Worm (Caenorhabditis elegans) whole organism, L1 larva: Measurements from ENCODE around the gene egl-6.

Experiments
- elt-3 ChIP-seq, 6 experiments: fragments of 150-350 bp in 1 of 6; sonication (generic microtip); optimal IDR thresholded peaks; 2 replicates each; lab custom pipeline; 2017 to 2018; ENCODE audit warnings: missing biosample characterization in 6 of 6, missing genetic modification characterization in 6 of 6, inconsistent platforms in 1 of 6
- jun-1 ChIP-seq: fragments of 150-350 bp; optimal IDR thresholded peaks from 2 replicates; lab custom pipeline; 2014; ENCODE audit warnings: missing biosample characterization, missing genetic modification reagents, missing genetic modification characterization
- lir-3 ChIP-seq: sonication (generic microtip); optimal IDR thresholded peaks from 2 replicates; lab custom pipeline; 2016; ENCODE audit warnings: mild to moderate bottlenecking, missing genetic modification characterization, moderate library complexity, missing compliant biosample characterization; ENCODE audit not compliant: poor library complexity
- lsy-2 ChIP-seq, 2 experiments: fragments of 150-350 bp; optimal IDR thresholded peaks; 2 replicates each; lab custom pipeline; 2014; ENCODE audit warnings: missing biosample characterization in 2 of 2, missing genetic modification characterization in 2 of 2
- nhr-76 ChIP-seq: sonication (generic microtip); optimal IDR thresholded peaks from 2 replicates; lab custom pipeline; 2017; ENCODE audit warnings: missing biosample characterization, missing genetic modification characterization
- unc-62 ChIP-seq: fragments of 150-350 bp; optimal IDR thresholded peaks from 2 replicates; lab custom pipeline; 2014; ENCODE audit warnings: missing biosample characterization, missing genetic modification reagents, missing genetic modification characterization
- zag-1 ChIP-seq: fragments of 150-350 bp; optimal IDR thresholded peaks from 2 replicates; lab custom pipeline; 2014; ENCODE audit warnings: missing biosample characterization, missing genetic modification characterization

DNA sequence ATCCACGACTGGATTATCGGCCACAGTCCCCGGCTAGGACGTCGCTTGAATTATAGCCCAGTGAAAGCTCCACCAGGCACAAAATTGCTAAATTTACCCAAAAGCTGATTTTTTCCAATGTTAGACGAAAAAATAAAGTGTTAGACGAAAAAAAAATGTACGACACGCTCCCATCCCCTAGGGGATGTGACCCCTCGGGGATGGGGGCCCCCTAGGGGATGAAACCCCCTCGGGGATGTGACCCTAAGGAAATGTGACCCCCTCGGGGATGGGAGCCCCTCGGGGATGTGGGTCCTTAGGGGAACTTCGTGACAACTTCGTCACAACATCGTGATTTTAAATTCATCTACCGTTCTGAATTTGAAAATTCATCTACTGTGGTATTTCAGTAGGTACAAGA lies 25.2 kb upstream of the egl-6 start:
- TF ChIP-seq unc-62 (GFP tag; lab: Kevin White, UChicago) = no peak
- no peak for TF ChIP-seq nhr-76 (tag; lab: Kevin White, UChicago)
- TF ChIP-seq zag-1 = no peak
- TF ChIP-seq jun-1 (tag; lab: Kevin White, UChicago) = no peak
- TF ChIP-seq lsy-2 (tag; optimal IDR thresholded peaks at IDR 0.05; lab: Kevin White, UChicago) = no peak
- TF ChIP-seq elt-3 (tag; optimal IDR thresholded peaks at IDR 0.05; lab: Kevin White, UChicago) = no peak
- TF ChIP-seq lir-3 (tag; lab: Kevin White, UChicago) = no peak
